Worm (Caenorhabditis elegans) whole organism, young adult: ENCODE measurements around the gene skih-2.

Experiments
- bed-1 ChIP-seq: fragments of 200-800 bp; sonication (Bioruptor generic); IDR thresholded peaks from 2 replicates; pipeline ENCODE4 v1.3.6; 2022; ENCODE audit warnings: missing genetic modification reagents, missing genetic modification characterization, missing compliant biosample characterization
- efl-1 ChIP-seq: fragments of 150-350 bp; optimal IDR thresholded peaks from 2 replicates; lab custom pipeline; 2014; ENCODE audit warnings: missing biosample characterization, missing genetic modification reagents, missing genetic modification characterization
- let-607 ChIP-seq, 2 experiments: fragments of 200-800 bp in 1 of 2; sonication (Bioruptor generic) in 1 of 2; sonication (generic microtip) in 1 of 2; optimal IDR thresholded peaks; 2 replicates each; lab custom pipeline; 2016 to 2018; ENCODE audit warnings: mild to moderate bottlenecking in 2 of 2, missing compliant biosample characterization in 2 of 2, missing genetic modification characterization in 2 of 2, moderate library complexity in 2 of 2, missing genotype in 1 of 2
- pha-4 ChIP-seq: fragments of 150-350 bp; sonication (generic microtip); optimal IDR thresholded peaks from 2 replicates; lab custom pipeline; 2014; ENCODE audit warnings: missing biosample characterization, missing genetic modification reagents, missing genetic modification characterization
- snpc-4 ChIP-seq, 5 experiments: fragments of 150-350 bp in 1 of 5; sonication (generic microtip) in 4 of 5; optimal IDR thresholded peaks; 2 replicates each; lab custom pipeline; 2014 to 2018; ENCODE audit warnings: missing genetic modification characterization in 5 of 5, missing biosample characterization in 3 of 5, antibody characterized with exemption in 2 of 5, mild to moderate bottlenecking in 2 of 5, missing compliant biosample characterization in 2 of 5, missing genotype in 2 of 5, moderate library complexity in 2 of 5, missing genetic modification reagents in 1 of 5
- unc-130 ChIP-seq: sonication (generic microtip); optimal IDR thresholded peaks from 2 replicates; lab custom pipeline; 2016; ENCODE audit warnings: missing genetic modification reagents, missing genetic modification characterization, missing compliant biosample characterization

DNA sequence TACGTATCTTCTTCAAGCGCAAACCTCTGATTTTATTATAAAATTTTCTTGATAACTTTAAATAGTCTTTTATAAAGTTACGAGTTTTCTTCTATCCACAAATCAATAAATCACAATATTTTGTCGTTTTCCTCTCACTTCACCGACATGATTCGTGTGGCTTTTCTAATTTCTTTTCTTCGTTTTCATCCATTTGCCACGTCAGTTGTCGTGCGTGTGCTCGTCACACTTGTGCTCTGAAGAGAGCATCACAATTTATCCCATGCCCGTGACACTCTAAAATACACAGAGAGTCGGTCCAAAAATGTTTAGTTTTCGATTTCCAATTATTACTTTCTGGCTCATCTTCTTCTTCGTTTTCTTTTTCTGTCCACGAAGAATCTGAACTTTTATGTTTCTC lies 30.3 kb downstream of the skih-2 start:
- TF ChIP-seq pha-4 (tag; lab: Kevin White, UChicago), result no peak
- TF ChIP-seq let-607 (tag; optimal IDR thresholded peaks at IDR 0.05; lab: Kevin White, UChicago), result no peak
- no peak for TF ChIP-seq unc-130 (GFP tag; lab: Kevin White, UChicago)
- no peak for TF ChIP-seq bed-1 (GFP tag; lab: Robert Waterston, UW)
- TF ChIP-seq efl-1 (GFP tag; lab: Kevin White, UChicago), result no peak
- TF ChIP-seq snpc-4 (GFP tag; optimal IDR thresholded peaks at IDR 0.05; lab: Kevin White, UChicago), result no peak
- no peak for TF ChIP-seq snpc-4 (tag; optimal IDR thresholded peaks at IDR 0.05; lab: Kevin White, UChicago)
